Worm (Caenorhabditis elegans) whole organism, young adult: Measurements from ENCODE around the gene srt-55.

Experiments
- B0336.3 ChIP-seq: fragments of 200-800 bp; sonication (Bioruptor generic); IDR thresholded peaks from 2 replicates; pipeline ENCODE4 v1.3.6; 2022; ENCODE audit warnings: missing genetic modification characterization, missing compliant biosample characterization
- C17E4.6 ChIP-seq: fragments of 200-800 bp; sonication (Bioruptor generic); IDR thresholded peaks from 2 replicates; pipeline ENCODE4 v1.3.6; 2022; ENCODE audit warnings: missing genetic modification reagents, missing genetic modification characterization, missing compliant biosample characterization
- D2030.7 ChIP-seq: fragments of 200-800 bp; sonication (Bioruptor generic); IDR thresholded peaks from 2 replicates; pipeline ENCODE4 v1.3.6; 2022; ENCODE audit warnings: missing genetic modification reagents, missing genetic modification characterization, missing compliant biosample characterization
- F39B2.1 ChIP-seq: fragments of 200-800 bp; sonication (Bioruptor generic); IDR thresholded peaks from 2 replicates; pipeline ENCODE4 v1.3.6; 2022; ENCODE audit warnings: missing genetic modification reagents, missing genetic modification characterization, missing compliant biosample characterization
- F52B5.7 ChIP-seq: sonication (generic microtip); optimal IDR thresholded peaks from 2 replicates; lab custom pipeline; 2016; ENCODE audit warnings: mild to moderate bottlenecking, missing genetic modification characterization, missing compliant biosample characterization
- F57A8.1 ChIP-seq: fragments of 200-800 bp; sonication (Bioruptor generic); optimal IDR thresholded peaks from 2 replicates; lab custom pipeline; 2018; ENCODE audit warnings: mild to moderate bottlenecking, missing genetic modification characterization, moderate library complexity, missing compliant biosample characterization
- K12H6.12 ChIP-seq: fragments of 200-800 bp; sonication (Bioruptor generic); optimal IDR thresholded peaks from 2 replicates; lab custom pipeline; 2018; ENCODE audit warnings: mild to moderate bottlenecking, missing genetic modification characterization, missing compliant biosample characterization
- T26A5.8 ChIP-seq: sonication (generic microtip); optimal IDR thresholded peaks from 2 replicates; lab custom pipeline; 2016; ENCODE audit warnings: missing genetic modification characterization, missing compliant biosample characterization
- Y53G8AR.9 ChIP-seq: fragments of 200-800 bp; sonication (Bioruptor generic); conservative IDR thresholded peaks from 2 replicates; pipeline ENCODE4 v1.3.6; 2022; ENCODE audit warnings: missing genetic modification reagents, missing genetic modification characterization, missing compliant biosample characterization
- Y56A3A.18 ChIP-seq: fragments of 200-800 bp; sonication (Bioruptor generic); IDR thresholded peaks from 2 replicates; pipeline ENCODE4 v1.3.6; 2022; ENCODE audit warnings: missing genetic modification reagents, missing genetic modification characterization, missing compliant biosample characterization
- ZK185.1 ChIP-seq: sonication (generic microtip); optimal IDR thresholded peaks from 2 replicates; lab custom pipeline; 2016; ENCODE audit warnings: mild to moderate bottlenecking, missing genetic modification characterization, missing compliant biosample characterization; ENCODE audit not compliant: poor library complexity, severe bottlenecking
- atf-7 ChIP-seq: sonication (generic microtip); optimal IDR thresholded peaks from 2 replicates; lab custom pipeline; 2017; ENCODE audit warnings: mild to moderate bottlenecking, missing genetic modification characterization, missing compliant biosample characterization
- ceh-27 ChIP-seq: fragments of 200-800 bp; sonication (Bioruptor generic); optimal IDR thresholded peaks from 2 replicates; lab custom pipeline; 2018; ENCODE audit warnings: mild to moderate bottlenecking, missing genetic modification characterization, moderate library complexity, missing compliant biosample characterization
- ceh-40 ChIP-seq: fragments of 200-800 bp; sonication (Bioruptor generic); IDR thresholded peaks from 2 replicates; pipeline ENCODE4 v1.3.6; 2022; ENCODE audit warnings: missing genetic modification characterization, missing compliant biosample characterization
- ceh-58 ChIP-seq: fragments of 200-800 bp; sonication (Bioruptor generic); IDR thresholded peaks from 2 replicates; pipeline ENCODE4 v1.3.6; 2022; ENCODE audit warnings: missing genetic modification characterization, missing compliant biosample characterization
- dox-1 ChIP-seq: fragments of 200-800 bp; sonication (Bioruptor generic); IDR thresholded peaks from 2 replicates; pipeline ENCODE4 v1.3.6; 2022; ENCODE audit warnings: missing genetic modification reagents, missing genetic modification characterization, missing compliant biosample characterization
- egl-44 ChIP-seq: fragments of 200-800 bp; sonication (Bioruptor generic); IDR thresholded peaks from 2 replicates; pipeline ENCODE4 v1.3.6; 2022; ENCODE audit warnings: missing genetic modification reagents, missing genetic modification characterization, missing compliant biosample characterization
- egrh-3 ChIP-seq: fragments of 200-800 bp; sonication (Bioruptor generic); IDR thresholded peaks from 2 replicates; pipeline ENCODE4 v1.3.6; 2022; ENCODE audit warnings: missing genetic modification reagents, missing genetic modification characterization, missing compliant biosample characterization
- ekl-4 ChIP-seq: fragments of 200-800 bp; sonication (Bioruptor generic); IDR thresholded peaks from 2 replicates; pipeline ENCODE4 v1.3.6; 2022; ENCODE audit warnings: missing genetic modification reagents, missing genetic modification characterization, missing compliant biosample characterization
- hlh-12 ChIP-seq: sonication (generic microtip); optimal IDR thresholded peaks from 2 replicates; lab custom pipeline; 2016; ENCODE audit warnings: missing genetic modification characterization, missing compliant biosample characterization
- hmg-1.2 ChIP-seq: fragments of 200-800 bp; sonication (Bioruptor generic); IDR thresholded peaks from 2 replicates; pipeline ENCODE4 v1.3.6; 2022; ENCODE audit warnings: missing genetic modification reagents, missing genetic modification characterization, missing compliant biosample characterization
- hmg-20 ChIP-seq: fragments of 200-800 bp; sonication (Bioruptor generic); IDR thresholded peaks from 2 replicates; pipeline ENCODE4 v1.3.6; 2022; ENCODE audit warnings: missing genetic modification reagents, missing genetic modification characterization, missing compliant biosample characterization
- hsf-1 ChIP-seq: fragments of 200-800 bp; sonication (Bioruptor generic); IDR thresholded peaks from 2 replicates; pipeline ENCODE4 v1.3.6; 2022; ENCODE audit warnings: missing genetic modification reagents, missing genetic modification characterization, missing compliant biosample characterization
- let-526 ChIP-seq: fragments of 200-800 bp; sonication (Bioruptor generic); IDR thresholded peaks from 2 replicates; pipeline ENCODE4 v1.3.6; 2022; ENCODE audit warnings: missing genetic modification reagents, missing genetic modification characterization, missing compliant biosample characterization
- lin-26 ChIP-seq: fragments of 200-800 bp; sonication (Bioruptor generic); IDR thresholded peaks from 2 replicates; pipeline ENCODE4 v1.3.6; 2022; ENCODE audit warnings: missing genetic modification reagents, missing genetic modification characterization, missing compliant biosample characterization
- lin-35 ChIP-seq, 3 experiments: fragments of 150-350 bp in 2 of 3; sonication (generic microtip) in 1 of 3; optimal IDR thresholded peaks; 2 replicates each; lab custom pipeline; 2014 to 2018; ENCODE audit warnings: missing biosample characterization in 3 of 3, missing genetic modification characterization in 3 of 3, missing genetic modification reagents in 3 of 3
- lsl-1 ChIP-seq: fragments of 200-800 bp; sonication (Bioruptor generic); optimal IDR thresholded peaks from 2 replicates; lab custom pipeline; 2018; ENCODE audit warnings: mild to moderate bottlenecking, missing genetic modification characterization, moderate library complexity, missing compliant biosample characterization
- lsy-27 ChIP-seq: sonication (generic microtip); optimal IDR thresholded peaks from 2 replicates; lab custom pipeline; 2017; ENCODE audit warnings: missing genetic modification characterization, mild to moderate bottlenecking, missing compliant biosample characterization, antibody characterized with exemption, missing genotype, borderline replicate concordance; ENCODE audit not compliant: insufficient read depth
- madf-3 ChIP-seq: fragments of 200-800 bp; sonication (Bioruptor generic); IDR thresholded peaks from 2 replicates; pipeline ENCODE4 v1.3.6; 2022; ENCODE audit warnings: missing genetic modification reagents, missing genetic modification characterization, missing compliant biosample characterization
- mes-4 ChIP-seq: sonication (generic microtip); optimal IDR thresholded peaks from 2 replicates; lab custom pipeline; 2016; ENCODE audit warnings: missing genotype, missing genetic modification characterization, missing compliant biosample characterization
- nfyb-1 ChIP-seq: fragments of 200-800 bp; sonication (Bioruptor generic); IDR thresholded peaks from 2 replicates; pipeline ENCODE4 v1.3.6; 2022; ENCODE audit warnings: missing genetic modification reagents, missing genetic modification characterization, missing compliant biosample characterization
- nhr-120 ChIP-seq: fragments of 200-800 bp; sonication (Bioruptor generic); IDR thresholded peaks from 2 replicates; pipeline ENCODE4 v1.3.6; 2022; ENCODE audit warnings: missing genetic modification characterization, missing compliant biosample characterization
- nhr-179 ChIP-seq: sonication (generic microtip); optimal IDR thresholded peaks from 2 replicates; lab custom pipeline; 2016; ENCODE audit warnings: mild to moderate bottlenecking, missing genetic modification characterization, missing compliant biosample characterization
- nhr-27 ChIP-seq: fragments of 200-800 bp; sonication (Bioruptor generic); optimal IDR thresholded peaks from 2 replicates; lab custom pipeline; 2018; ENCODE audit warnings: mild to moderate bottlenecking, missing genetic modification characterization, moderate library complexity, missing compliant biosample characterization
- pha-4 ChIP-seq: fragments of 150-350 bp; sonication (generic microtip); optimal IDR thresholded peaks from 2 replicates; lab custom pipeline; 2014; ENCODE audit warnings: missing biosample characterization, missing genetic modification reagents, missing genetic modification characterization
- rcor-1 ChIP-seq: fragments of 200-800 bp; sonication (Bioruptor generic); IDR thresholded peaks from 2 replicates; pipeline ENCODE4 v1.3.6; 2022; ENCODE audit warnings: missing genetic modification reagents, missing genetic modification characterization, missing compliant biosample characterization
- repo-1 ChIP-seq: sonication (generic microtip); optimal IDR thresholded peaks from 2 replicates; lab custom pipeline; 2017; ENCODE audit warnings: mild to moderate bottlenecking, missing genetic modification characterization, missing compliant biosample characterization
- snpc-3.4 ChIP-seq: sonication (generic microtip); optimal IDR thresholded peaks from 2 replicates; lab custom pipeline; 2017; ENCODE audit warnings: missing genetic modification characterization, mild to moderate bottlenecking, missing compliant biosample characterization, antibody characterized with exemption, moderate library complexity, missing genotype, missing genetic modification reagents
- somi-1 ChIP-seq: fragments of 200-800 bp; sonication (Bioruptor generic); optimal IDR thresholded peaks from 2 replicates; lab custom pipeline; 2018; ENCODE audit warnings: mild to moderate bottlenecking, missing genetic modification characterization, missing compliant biosample characterization
- tlf-1 ChIP-seq: fragments of 200-800 bp; sonication (Bioruptor generic); optimal IDR thresholded peaks from 2 replicates; lab custom pipeline; 2018; ENCODE audit warnings: mild to moderate bottlenecking, missing genetic modification characterization, missing compliant biosample characterization
- zfh-2 ChIP-seq: fragments of 200-800 bp; sonication (Bioruptor generic); conservative IDR thresholded peaks from 2 replicates; pipeline ENCODE4 v1.3.6; 2022; ENCODE audit warnings: missing genetic modification reagents, missing genetic modification characterization, missing compliant biosample characterization
- zim-3 ChIP-seq: sonication (generic microtip); optimal IDR thresholded peaks from 2 replicates; lab custom pipeline; 2017; ENCODE audit warnings: mild to moderate bottlenecking, missing genetic modification characterization, moderate library complexity, missing compliant biosample characterization
- ztf-18 ChIP-seq: sonication (generic microtip); optimal IDR thresholded peaks from 2 replicates; lab custom pipeline; 2016; ENCODE audit warnings: missing genotype, mild to moderate bottlenecking, missing genetic modification characterization, missing compliant biosample characterization
- ztf-22 ChIP-seq: fragments of 200-800 bp; sonication (Bioruptor generic); optimal IDR thresholded peaks from 2 replicates; lab custom pipeline; 2018; ENCODE audit warnings: mild to moderate bottlenecking, missing genetic modification characterization, moderate library complexity, missing compliant biosample characterization
- ztf-26 ChIP-seq: sonication (generic microtip); optimal IDR thresholded peaks from 2 replicates; lab custom pipeline; 2017; ENCODE audit warnings: missing genetic modification characterization, missing compliant biosample characterization

Gene srt-55

DNA sequence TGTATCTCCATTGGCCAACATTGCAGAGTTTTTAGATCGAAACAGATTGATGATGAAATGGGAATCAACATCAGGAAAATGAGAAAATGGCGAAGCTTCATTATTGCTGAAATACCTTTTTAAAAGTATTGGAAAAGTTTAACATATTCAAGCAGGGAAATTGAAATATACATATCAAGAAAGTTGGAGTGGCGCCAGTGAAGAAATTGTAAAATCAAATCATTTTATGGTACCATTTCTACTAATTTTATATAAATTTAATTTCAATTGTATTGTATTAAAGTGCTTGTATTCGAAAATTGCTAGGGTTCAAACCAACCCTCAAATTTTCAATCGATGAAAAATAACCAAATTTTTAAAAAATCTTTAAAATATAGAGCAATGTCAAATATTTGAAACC is at the start of gene srt-55:
srt-55 (minus strand) TSS at position 101 of the 400 bp plus-strand sequence.
- TF ChIP-seq dox-1 (GFP tag; lab: Robert Waterston, UW) = no peak
- TF ChIP-seq hmg-20 = no peak
- TF ChIP-seq nhr-120 (GFP tag; lab: Robert Waterston, UW) = no peak
- no peak for TF ChIP-seq Y56A3A.18 (GFP tag; lab: Robert Waterston, UW)
- no peak for TF ChIP-seq ztf-18 (tag; lab: Kevin White, UChicago)
- TF ChIP-seq zfh-2 (GFP tag; lab: Robert Waterston, UW) = no peak
- no peak for TF ChIP-seq somi-1 (GFP tag; lab: Kevin White, UChicago)
- TF ChIP-seq ceh-27 = no peak
- TF ChIP-seq lsy-27 (tag; lab: Kevin White, UChicago) = no peak
- no peak for TF ChIP-seq hlh-12 (tag; lab: Kevin White, UChicago)
- no peak for TF ChIP-seq C17E4.6 (GFP tag; lab: Robert Waterston, UW)
- TF ChIP-seq F39B2.1 (GFP tag; lab: Robert Waterston, UW) = no peak
- TF ChIP-seq nhr-27 = no peak
- TF ChIP-seq ztf-22 (GFP tag; lab: Kevin White, UChicago) = no peak
- TF ChIP-seq ztf-26 (tag; lab: Kevin White, UChicago) = no peak
- no peak for TF ChIP-seq hsf-1 (GFP tag; lab: Robert Waterston, UW)
- no peak for TF ChIP-seq atf-7 (tag; lab: Kevin White, UChicago)
- no peak for TF ChIP-seq ceh-58 (GFP tag; lab: Robert Waterston, UW)

ce11 chrIII:10154993-10155392 is 48.7 kb upstream of the srt-55 start:
- TF ChIP-seq ztf-26 (tag; lab: Kevin White, UChicago) (no peak), zim-3 (peak; percentile 4)

DNA sequence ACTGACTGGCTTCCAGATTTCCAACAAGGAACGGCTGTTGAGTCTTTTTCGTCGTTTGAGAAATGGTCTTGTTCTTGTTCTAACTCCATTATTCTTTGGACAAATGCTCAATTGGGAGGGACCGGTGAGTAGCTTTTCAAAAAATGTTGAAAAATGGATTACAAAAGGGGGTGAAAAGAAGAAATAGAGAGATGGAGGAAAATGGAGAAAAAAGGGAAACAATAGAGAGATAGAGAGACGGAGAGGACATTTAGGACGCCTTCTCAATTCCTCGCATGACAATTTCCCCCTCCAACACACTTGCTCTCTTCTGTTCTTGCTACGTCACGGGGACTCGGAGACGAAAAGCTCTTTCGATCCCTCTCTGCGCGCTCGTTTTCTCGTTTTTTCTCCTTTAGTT is 46.7 kb upstream of the srt-55 start:
- TF ChIP-seq let-526 (GFP tag; lab: Robert Waterston, UW) = 0 out of 2 replicates have a peak, but pooled peaks have one; percentile 7
- TF ChIP-seq egrh-3 = no peak
- TF ChIP-seq ceh-40 = no peak
- TF ChIP-seq B0336.3 = no peak
- TF ChIP-seq D2030.7 (GFP tag; lab: Robert Waterston, UW) = no peak
- 0 out of 2 replicates have a peak, but pooled peaks have one; percentile 29 for TF ChIP-seq ekl-4 (GFP tag; lab: Robert Waterston, UW)
- TF ChIP-seq tlf-1 (GFP tag; lab: Kevin White, UChicago) = no peak
- TF ChIP-seq K12H6.12 (tag; lab: Kevin White, UChicago) = peak; percentile 49
- no peak for TF ChIP-seq nhr-179 (tag; lab: Kevin White, UChicago)
- TF ChIP-seq T26A5.8 (tag; lab: Kevin White, UChicago) = no peak
- no peak for TF ChIP-seq madf-3
- TF ChIP-seq hmg-1.2 = peak; percentile 34; the same call in 1 of the 2 replicates
- TF ChIP-seq pha-4 = no peak
- peak in 1 of 3 experiments; percentile 27 for TF ChIP-seq lin-35 (GFP tag; optimal IDR thresholded peaks at IDR 0.05; lab: Kevin White, UChicago)
- no peak for TF ChIP-seq lin-26 (GFP tag; lab: Robert Waterston, UW)
- TF ChIP-seq zim-3 = no peak
- TF ChIP-seq repo-1 (tag; lab: Kevin White, UChicago) = no peak
- no peak for TF ChIP-seq mes-4
- TF ChIP-seq Y53G8AR.9 = no peak
- peak; percentile 63; the same call in 1 of the 2 replicates for TF ChIP-seq nfyb-1 (GFP tag; lab: Robert Waterston, UW)
- no peak for TF ChIP-seq lsl-1 (GFP tag; lab: Kevin White, UChicago)
- TF ChIP-seq hsf-1 (GFP tag; lab: Robert Waterston, UW) = no peak
- 0 out of 2 replicates have a peak, but pooled peaks have one; percentile 8 for TF ChIP-seq rcor-1 (GFP tag; lab: Robert Waterston, UW)
- no peak for TF ChIP-seq hlh-12 (tag; lab: Kevin White, UChicago)
- TF ChIP-seq F57A8.1 = no peak
- TF ChIP-seq nhr-27 = no peak
- no peak for TF ChIP-seq snpc-3.4 (tag; lab: Kevin White, UChicago)
- TF ChIP-seq F52B5.7 = no peak
- no peak for TF ChIP-seq Y56A3A.18 (GFP tag; lab: Robert Waterston, UW)
- no peak for TF ChIP-seq ZK185.1 (tag; lab: Kevin White, UChicago)
- no peak for TF ChIP-seq egl-44 (GFP tag; lab: Robert Waterston, UW)
- TF ChIP-seq dox-1 (GFP tag; lab: Robert Waterston, UW) = no peak
